Worm (Caenorhabditis elegans) whole organism, L2 larva: ENCODE results near the gene ttm-2.
A peak's percentile ranks its signal among the peaks of the same experiment; 100 is the strongest.

Experiments
- dmd-4 ChIP-seq: sonication (generic microtip); optimal IDR thresholded peaks from 2 replicates; lab custom pipeline; 2017; ENCODE audit warnings: missing biosample characterization, missing genetic modification characterization
- lin-11 ChIP-seq: fragments of 150-350 bp; sonication (generic microtip); optimal IDR thresholded peaks from 2 replicates; lab custom pipeline; 2014; ENCODE audit warnings: missing biosample characterization, missing genetic modification characterization, inconsistent platforms, mixed read lengths
- lsy-2 ChIP-seq, 2 experiments: fragments of 150-350 bp in 1 of 2; sonication (generic microtip) in 1 of 2; optimal IDR thresholded peaks; 2 replicates each; lab custom pipeline; 2014 to 2017; ENCODE audit warnings: missing biosample characterization in 2 of 2, missing genetic modification characterization in 2 of 2
- mbf-1 ChIP-seq: sonication (generic microtip); optimal IDR thresholded peaks from 2 replicates; lab custom pipeline; 2017; ENCODE audit warnings: missing biosample characterization, missing genetic modification characterization
- nhr-10 ChIP-seq: sonication (generic microtip); optimal IDR thresholded peaks from 2 replicates; lab custom pipeline; 2017; ENCODE audit warnings: missing biosample characterization, missing genetic modification characterization
- nhr-11 ChIP-seq: fragments of 150-350 bp; optimal IDR thresholded peaks from 2 replicates; lab custom pipeline; 2014; ENCODE audit warnings: missing biosample characterization, missing genetic modification characterization
- nhr-77 ChIP-seq: fragments of 150-350 bp; optimal IDR thresholded peaks from 2 replicates; lab custom pipeline; 2014; ENCODE audit warnings: missing biosample characterization, missing genetic modification characterization
- peb-1 ChIP-seq: fragments of 150-350 bp; optimal IDR thresholded peaks from 2 replicates; lab custom pipeline; 2014; ENCODE audit warnings: missing biosample characterization, missing genetic modification characterization
- zag-1 ChIP-seq: fragments of 150-350 bp; optimal IDR thresholded peaks from 2 replicates; lab custom pipeline; 2014; ENCODE audit warnings: missing biosample characterization, missing genetic modification characterization
- ztf-11 ChIP-seq: sonication (generic microtip); optimal IDR thresholded peaks from 2 replicates; lab custom pipeline; 2017; ENCODE audit warnings: missing biosample characterization, missing genetic modification characterization
- ztf-4 ChIP-seq: fragments of 150-350 bp; optimal IDR thresholded peaks from 2 replicates; lab custom pipeline; 2014; ENCODE audit warnings: missing biosample characterization, missing genetic modification characterization

ce11 chrII:4745281-4745680 lies 20.9 kb downstream of the ttm-2 start:
- TF ChIP-seq nhr-11 (tag; lab: Kevin White, UChicago) (peak; percentile 43), ztf-4 (tag; lab: Kevin White, UChicago) (peak; percentile 50), peb-1 (tag; lab: Kevin White, UChicago) (no peak), dmd-4 (no peak), lin-11 (tag; lab: Kevin White, UChicago) (no peak), zag-1 (tag; lab: Kevin White, UChicago) (no peak), mbf-1 (tag; lab: Kevin White, UChicago) (no peak), nhr-77 (no peak), nhr-10 (no peak), lsy-2 (tag; optimal IDR thresholded peaks at IDR 0.05; lab: Kevin White, UChicago) (peak in 1 of 2 experiments; percentile 37), ztf-11 (tag; lab: Kevin White, UChicago) (no peak)
